Worm (Caenorhabditis elegans): ENCODE data around the gene C33C12.4.

C33C12.4 gene

ce11 chrII:2202147-2202546 lies 35.9 kb upstream of the C33C12.4 start:
- no peak for TF ChIP-seq skn-1 (tag; optimal IDR thresholded peaks at IDR 0.05)
- no peak for TF ChIP-seq mdl-1 (tag; optimal IDR thresholded peaks at IDR 0.05)
- TF ChIP-seq elt-3 (tag; optimal IDR thresholded peaks at IDR 0.05) = no peak
- TF ChIP-seq zag-1 (tag; optimal IDR thresholded peaks at IDR 0.05) = no peak
- TF ChIP-seq elt-1 (tag; optimal IDR thresholded peaks at IDR 0.05) = no peak
- TF ChIP-seq mbf-1 (tag; optimal IDR thresholded peaks at IDR 0.05) = no peak
- no peak for TF ChIP-seq mab-5 (tag; optimal IDR thresholded peaks at IDR 0.05)
- no peak for TF ChIP-seq R02D3.7 (tag; optimal IDR thresholded peaks at IDR 0.05)
- no peak for TF ChIP-seq lin-11 (tag; optimal IDR thresholded peaks at IDR 0.05)
- no peak for TF ChIP-seq Y55F3AM.14 (GFP tag; optimal IDR thresholded peaks at IDR 0.05)
- no peak for TF ChIP-seq lin-39 (tag; optimal IDR thresholded peaks at IDR 0.05)
- TF ChIP-seq gmeb-1 (tag; optimal IDR thresholded peaks at IDR 0.05) = no peak
- no peak for TF ChIP-seq ztf-4 (tag; optimal IDR thresholded peaks at IDR 0.05)
- no peak for TF ChIP-seq lin-13 (GFP tag; optimal IDR thresholded peaks at IDR 0.05)
- no peak for TF ChIP-seq blmp-1 (tag; optimal IDR thresholded peaks at IDR 0.05; ENCODE audit: insufficient read depth)
- no peak for TF ChIP-seq nhr-77 (tag; optimal IDR thresholded peaks at IDR 0.05)
- no peak for TF ChIP-seq ZK546.5 (tag; optimal IDR thresholded peaks at IDR 0.05)
- no peak for TF ChIP-seq nhr-25 (tag; optimal IDR thresholded peaks at IDR 0.05)
- no peak for TF ChIP-seq ama-1 (optimal IDR thresholded peaks at IDR 0.05)

ce11 chrII:2197555-2198288 lies 31.4 kb upstream of the C33C12.4 start, which contains the start of gene C33C12.1:
TSS of gene C33C12.1 (plus strand) at chrII:2198238.
- TF ChIP-seq snpc-4 (tag; optimal IDR thresholded peaks at IDR 0.05) = no peak
- TF ChIP-seq skn-1 (tag; optimal IDR thresholded peaks at IDR 0.05) = no peak
- TF ChIP-seq sma-3 (GFP tag; optimal IDR thresholded peaks at IDR 0.05) = no peak
- TF ChIP-seq aly-2 (tag; optimal IDR thresholded peaks at IDR 0.05) = no peak
- TF ChIP-seq nhr-237 (tag; optimal IDR thresholded peaks at IDR 0.05) = no peak
- no peak for TF ChIP-seq gmeb-1 (tag; optimal IDR thresholded peaks at IDR 0.05)
- TF ChIP-seq mab-5 (tag; optimal IDR thresholded peaks at IDR 0.05) = no peak
- TF ChIP-seq C34F6.9 (tag; optimal IDR thresholded peaks at IDR 0.05) = peak; percentile 32
- TF ChIP-seq elt-3 (tag; optimal IDR thresholded peaks at IDR 0.05) = no peak
- TF ChIP-seq peb-1 (tag; optimal IDR thresholded peaks at IDR 0.05) = no peak
- TF ChIP-seq zag-1 (tag; optimal IDR thresholded peaks at IDR 0.05) = peak; percentile 22
- no peak for TF ChIP-seq crh-2 (tag; optimal IDR thresholded peaks at IDR 0.05)
- TF ChIP-seq nhr-21 (tag; optimal IDR thresholded peaks at IDR 0.05) = no peak
- no peak for TF ChIP-seq nhr-11 (tag; optimal IDR thresholded peaks at IDR 0.05)
- TF ChIP-seq mbf-1 (tag; optimal IDR thresholded peaks at IDR 0.05) = no peak
- TF ChIP-seq lin-11 (tag; optimal IDR thresholded peaks at IDR 0.05) = no peak
- no peak for TF ChIP-seq blmp-1 (tag; optimal IDR thresholded peaks at IDR 0.05; ENCODE audit: insufficient read depth)
- no peak for TF ChIP-seq nhr-12 (tag; optimal IDR thresholded peaks at IDR 0.05)
- TF ChIP-seq sem-4 (tag; optimal IDR thresholded peaks at IDR 0.05) = no peak
- no peak for TF ChIP-seq ztf-11 (tag; optimal IDR thresholded peaks at IDR 0.05)
- TF ChIP-seq egl-27 (tag; optimal IDR thresholded peaks at IDR 0.05) = no peak
- no peak for TF ChIP-seq ztf-1 (GFP tag; conservative IDR thresholded peaks at IDR 0.05)
- TF ChIP-seq lin-13 (GFP tag; optimal IDR thresholded peaks at IDR 0.05) = no peak
- TF ChIP-seq ztf-4 (tag; optimal IDR thresholded peaks at IDR 0.05) = no peak
- TF ChIP-seq nhr-25 (tag; optimal IDR thresholded peaks at IDR 0.05) = no peak
- no peak for TF ChIP-seq sma-9 (GFP tag; optimal IDR thresholded peaks at IDR 0.05)
- no peak for TF ChIP-seq sma-9 (tag; optimal IDR thresholded peaks at IDR 0.05)
- no peak for TF ChIP-seq unc-39 (tag; optimal IDR thresholded peaks at IDR 0.05)
- TF ChIP-seq dmd-4 (tag; optimal IDR thresholded peaks at IDR 0.05) = no peak
- TF ChIP-seq nhr-6 (tag; optimal IDR thresholded peaks at IDR 0.05) = no peak
- TF ChIP-seq ZK546.5 (tag; optimal IDR thresholded peaks at IDR 0.05) = no peak
- no peak for TF ChIP-seq fos-1 (tag; optimal IDR thresholded peaks at IDR 0.05)
- TF ChIP-seq ama-1 (optimal IDR thresholded peaks at IDR 0.05) = no peak
- no peak for TF ChIP-seq R02D3.7 (tag; optimal IDR thresholded peaks at IDR 0.05)
- no peak for TF ChIP-seq F13H6.1 (tag; optimal IDR thresholded peaks at IDR 0.05)
- no peak for TF ChIP-seq alr-1 (tag; optimal IDR thresholded peaks at IDR 0.05)
- no peak for TF ChIP-seq ceh-16 (tag; optimal IDR thresholded peaks at IDR 0.05)
- no peak for TF ChIP-seq unc-62 (GFP tag; optimal IDR thresholded peaks at IDR 0.05)
- TF ChIP-seq Y55F3AM.14 (GFP tag; optimal IDR thresholded peaks at IDR 0.05) = no peak
- no peak for TF ChIP-seq lin-39 (tag; optimal IDR thresholded peaks at IDR 0.05)
- TF ChIP-seq unc-55 (GFP tag; optimal IDR thresholded peaks at IDR 0.05) = peak; percentile 20
- TF ChIP-seq nhr-10 (tag; optimal IDR thresholded peaks at IDR 0.05) = no peak
- no peak for TF ChIP-seq nhr-23 (tag; optimal IDR thresholded peaks at IDR 0.05)
- no peak for TF ChIP-seq elt-1 (tag; optimal IDR thresholded peaks at IDR 0.05)
- no peak for TF ChIP-seq ceh-82 (tag; optimal IDR thresholded peaks at IDR 0.05)
- TF ChIP-seq mdl-1 (tag; optimal IDR thresholded peaks at IDR 0.05) = peak in 1 of 2 experiments; percentile 18
- peak in 1 of 2 experiments; percentile 22 for TF ChIP-seq lsy-2 (tag; optimal IDR thresholded peaks at IDR 0.05)
- peak; percentile 48 for TF ChIP-seq nhr-129 (tag; optimal IDR thresholded peaks at IDR 0.05)
- TF ChIP-seq nhr-77 (tag; optimal IDR thresholded peaks at IDR 0.05) = no peak
